Fruit fly (Drosophila melanogaster): ENCODE data around the gene CG33635.
A peak's percentile ranks its signal among the peaks of the same experiment; 100 is the strongest.

CG33635 gene

dm6 chr2L:155994-156393, 2.5 kb downstream of the CG33635 start, which contains the start of gene CG3436 (continued):
- TF ChIP-seq mirr (GFP tag; optimal IDR thresholded peaks at IDR 0.05) (no peak), NfI (GFP tag; optimal IDR thresholded peaks at IDR 0.05) (no peak), ems (GFP tag; optimal IDR thresholded peaks at IDR 0.05) (no peak), Myb (GFP tag; optimal IDR thresholded peaks at IDR 0.05) (peak; percentile 48), p53 (GFP tag; optimal IDR thresholded peaks at IDR 0.05) (peak; percentile 7), Camta (GFP tag; optimal IDR thresholded peaks at IDR 0.05) (no peak), CG32767 (GFP tag; IDR thresholded peaks at IDR 0.05) (no peak), ham (GFP tag; IDR thresholded peaks at IDR 0.05) (no peak), CG34224 (GFP tag; IDR thresholded peaks at IDR 0.05; ENCODE audit: partially characterized antibody) (no peak), Dad (GFP tag; optimal IDR thresholded peaks at IDR 0.05) (no peak), repo (GFP tag; optimal IDR thresholded peaks at IDR 0.05) (no peak), kay (GFP tag; optimal IDR thresholded peaks at IDR 0.05) (no peak), CG1603 (tag; optimal IDR thresholded peaks at IDR 0.05) (peak; percentile 64), bowl (GFP tag; IDR thresholded peaks at IDR 0.05) (no peak), HLH3B (GFP tag; IDR thresholded peaks at IDR 0.05) (no peak), Bdp1 (GFP tag; optimal IDR thresholded peaks at IDR 0.05) (no peak), CG17912 (GFP tag; optimal IDR thresholded peaks at IDR 0.05) (peak; percentile 34), emc (GFP tag; optimal IDR thresholded peaks at IDR 0.05) (no peak), sug (tag; optimal IDR thresholded peaks at IDR 0.05) (peak; percentile 37), ftz-f1 (GFP tag; optimal IDR thresholded peaks at IDR 0.05) (no peak), CG6765 (GFP tag; optimal IDR thresholded peaks at IDR 0.05) (no peak), CG8290 (GFP tag; optimal IDR thresholded peaks at IDR 0.05) (no peak), CG8290 (tag; optimal IDR thresholded peaks at IDR 0.05) (peak in 1 of 2 experiments; percentile 38), gcm (GFP tag; optimal IDR thresholded peaks at IDR 0.05) (no peak), dmrt11E (tag; optimal IDR thresholded peaks at IDR 0.05) (no peak), CG12299 (tag; optimal IDR thresholded peaks at IDR 0.05) (peak; percentile 27), CG12659 (GFP tag; optimal IDR thresholded peaks at IDR 0.05) (peak; percentile 68), CG6654 (GFP tag; optimal IDR thresholded peaks at IDR 0.05) (no peak), gce (GFP tag; IDR thresholded peaks at IDR 0.05) (no peak), CG12942 (GFP tag; optimal IDR thresholded peaks at IDR 0.05) (no peak), H15 (GFP tag; IDR thresholded peaks at IDR 0.05) (no peak), gsb-n (tag; optimal IDR thresholded peaks at IDR 0.05) (no peak), CG6254 (GFP tag; optimal IDR thresholded peaks at IDR 0.05) (no peak), sisA (GFP tag; IDR thresholded peaks at IDR 0.05) (no peak), CG13296 (GFP tag; optimal IDR thresholded peaks at IDR 0.05) (peak; percentile 20), CG12155 (GFP tag; optimal IDR thresholded peaks at IDR 0.05) (no peak), CG15601 (tag; optimal IDR thresholded peaks at IDR 0.05) (peak; percentile 8), Ets97D (GFP tag; optimal IDR thresholded peaks at IDR 0.05) (peak; percentile 87), stwl (tag; optimal IDR thresholded peaks at IDR 0.05) (peak; percentile 88), Jarid2 (GFP tag; optimal IDR thresholded peaks at IDR 0.05) (no peak), CG4328 (GFP tag; optimal IDR thresholded peaks at IDR 0.05) (no peak), tup (GFP tag; optimal IDR thresholded peaks at IDR 0.05) (no peak), Sry-β (GFP tag; optimal IDR thresholded peaks at IDR 0.05) (peak; percentile 66), B-H2 (GFP tag; optimal IDR thresholded peaks at IDR 0.05) (peak; percentile 47), gfzf (GFP tag; optimal IDR thresholded peaks at IDR 0.05) (peak; percentile 95), Bgb (GFP tag; IDR thresholded peaks at IDR 0.05; ENCODE audit: partially characterized antibody) (no peak), CG12744 (GFP tag; optimal IDR thresholded peaks at IDR 0.05) (no peak), CG17359 (tag; optimal IDR thresholded peaks at IDR 0.05) (no peak), chm (GFP tag; IDR thresholded peaks at IDR 0.05) (no peak), sqz (GFP tag; optimal IDR thresholded peaks at IDR 0.05) (peak; percentile 70), CG31224 (GFP tag; IDR thresholded peaks at IDR 0.05) (no peak), grau (tag; optimal IDR thresholded peaks at IDR 0.05) (peak; percentile 24)
